Fruit fly (Drosophila melanogaster): ENCODE results near the gene Zpr1.

The Zpr1 gene

dm6 chrX:9134922-9135453 lies 26.9 kb downstream of the Zpr1 start, which contains the start of gene fend:
Gene fend, minus strand, starts transcription at chrX:9135099.
- TF ChIP-seq CG34367 (tag; optimal IDR thresholded peaks at IDR 0.05) (peak; percentile 41), Pif1A (GFP tag; optimal IDR thresholded peaks at IDR 0.05) (no peak), Ets98B (GFP tag; IDR thresholded peaks at IDR 0.05) (no peak), CG13204 (GFP tag; optimal IDR thresholded peaks at IDR 0.05) (no peak), EcR (GFP tag; optimal IDR thresholded peaks at IDR 0.05) (no peak), gl (tag; optimal IDR thresholded peaks at IDR 0.05) (no peak), CG15710 (tag; optimal IDR thresholded peaks at IDR 0.05) (peak; percentile 52), CG8301 (tag; optimal IDR thresholded peaks at IDR 0.05) (peak; percentile 43), CG4496 (GFP tag; IDR thresholded peaks at IDR 0.05) (no peak), rn (GFP tag; IDR thresholded peaks at IDR 0.05) (no peak), Snoo (tag; optimal IDR thresholded peaks at IDR 0.05) (peak; percentile 7), CG17806 (tag; optimal IDR thresholded peaks at IDR 0.05) (no peak), CG32121 (GFP tag; IDR thresholded peaks at IDR 0.05) (0 out of 2 replicates have a peak, but pooled peaks have one; percentile 27), CG8159 (tag; optimal IDR thresholded peaks at IDR 0.05) (peak; percentile 62), Pif1B (GFP tag; optimal IDR thresholded peaks at IDR 0.05) (peak; percentile 49), CG9948 (tag; optimal IDR thresholded peaks at IDR 0.05) (peak; percentile 2), CG14655 (GFP tag; optimal IDR thresholded peaks at IDR 0.05) (peak; percentile 49), CG10348 (GFP tag; IDR thresholded peaks at IDR 0.05) (no peak), fd96Ca (GFP tag; IDR thresholded peaks at IDR 0.05) (no peak), CG12605 (GFP tag; IDR thresholded peaks at IDR 0.05) (no peak), D1 (tag; optimal IDR thresholded peaks at IDR 0.05) (no peak)

DNA sequence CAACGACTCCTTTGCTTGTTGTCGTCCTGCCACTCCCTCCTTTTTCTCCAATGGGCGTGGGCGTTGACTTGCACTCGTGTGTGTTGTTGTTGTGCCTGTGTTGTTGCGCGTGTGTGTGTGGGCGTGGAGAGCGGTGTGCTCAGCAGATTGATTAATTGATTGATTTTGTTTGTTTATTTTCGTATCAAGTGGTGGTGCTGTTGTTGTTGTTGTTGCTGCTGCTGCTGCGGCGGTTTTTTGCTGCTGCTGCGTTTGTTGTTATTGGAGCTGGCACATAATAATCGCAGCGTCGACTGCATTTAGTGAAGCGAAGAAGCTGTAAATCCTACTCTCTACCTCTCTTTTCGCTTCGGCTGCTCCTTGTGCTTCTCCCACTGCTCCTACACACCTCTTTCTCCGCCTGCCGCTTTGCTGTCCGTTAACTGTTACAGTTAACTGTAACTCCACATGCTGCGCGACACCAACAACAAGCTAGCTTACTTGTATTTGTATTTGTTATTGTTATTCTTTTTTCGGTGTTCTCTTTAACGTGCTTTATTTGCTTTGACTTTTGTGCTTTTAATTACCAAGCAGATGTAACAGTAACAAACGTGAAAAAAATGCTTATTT lies 27.5 kb downstream of the Zpr1 start:
- TF ChIP-seq gl (tag; optimal IDR thresholded peaks at IDR 0.05) (peak; percentile 31), CG14655 (GFP tag; optimal IDR thresholded peaks at IDR 0.05) (peak; percentile 27), Pif1B (GFP tag; optimal IDR thresholded peaks at IDR 0.05) (no peak), CG15710 (tag; optimal IDR thresholded peaks at IDR 0.05) (no peak), CG32121 (GFP tag; IDR thresholded peaks at IDR 0.05) (no peak), rn (GFP tag; IDR thresholded peaks at IDR 0.05) (no peak), CG12605 (GFP tag; IDR thresholded peaks at IDR 0.05) (peak; percentile 67; the same call in 1 of the 2 replicates), CG17806 (tag; optimal IDR thresholded peaks at IDR 0.05) (no peak), CG13204 (GFP tag; optimal IDR thresholded peaks at IDR 0.05) (peak; percentile 68), CG8301 (tag; optimal IDR thresholded peaks at IDR 0.05) (no peak), CG9948 (tag; optimal IDR thresholded peaks at IDR 0.05) (no peak), Ets98B (GFP tag; IDR thresholded peaks at IDR 0.05) (no peak), Snoo (tag; optimal IDR thresholded peaks at IDR 0.05) (no peak), CG4496 (GFP tag; IDR thresholded peaks at IDR 0.05) (peak; percentile 40; the same call in 1 of the 3 replicates), CG8159 (tag; optimal IDR thresholded peaks at IDR 0.05) (no peak), fd96Ca (GFP tag; IDR thresholded peaks at IDR 0.05) (no peak), EcR (GFP tag; optimal IDR thresholded peaks at IDR 0.05) (no peak), CG34367 (tag; optimal IDR thresholded peaks at IDR 0.05) (peak; percentile 27)

dm6 chrX:9133577-9134240 lies 28.2 kb downstream of the Zpr1 start:
- TF ChIP-seq CG32121 (GFP tag; IDR thresholded peaks at IDR 0.05) = no peak
- no peak for TF ChIP-seq fd96Ca (GFP tag; IDR thresholded peaks at IDR 0.05)

DNA sequence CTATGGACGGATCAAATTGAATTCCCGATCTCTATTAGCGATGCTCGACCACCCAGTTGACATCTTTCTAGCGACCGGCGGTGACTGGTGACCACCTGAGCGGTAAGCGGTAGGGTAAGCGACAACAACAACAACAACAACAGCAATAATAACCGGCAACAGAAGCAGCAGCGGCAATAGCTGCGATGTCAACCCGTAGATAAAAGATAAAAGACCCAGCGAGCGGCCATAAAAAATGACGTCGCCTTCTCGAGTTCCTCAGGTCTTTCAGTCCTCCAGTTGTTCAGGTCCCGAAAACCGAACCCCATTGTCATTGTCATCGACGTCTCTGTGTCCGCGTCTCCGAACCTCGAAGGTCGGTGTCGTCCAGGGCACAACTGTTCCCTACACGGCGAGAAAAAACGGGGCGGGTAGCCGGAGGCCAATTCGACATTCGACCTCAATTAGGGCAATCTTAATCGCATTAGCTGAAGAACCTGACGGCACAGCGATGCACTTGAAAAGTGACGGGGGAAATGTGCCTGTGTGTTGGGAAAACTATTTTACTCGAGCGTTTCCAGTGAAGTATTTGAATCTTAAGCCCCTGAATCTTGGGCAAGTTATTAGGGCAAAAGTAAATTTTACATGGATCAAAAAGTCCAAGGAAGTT lies 29.2 kb downstream of the Zpr1 start:
- TF ChIP-seq CG8159 (tag; optimal IDR thresholded peaks at IDR 0.05) (no peak), CG13204 (GFP tag; optimal IDR thresholded peaks at IDR 0.05) (no peak), CG9948 (tag; optimal IDR thresholded peaks at IDR 0.05) (no peak), CG34367 (tag; optimal IDR thresholded peaks at IDR 0.05) (no peak), D1 (tag; optimal IDR thresholded peaks at IDR 0.05) (no peak), CG14655 (GFP tag; optimal IDR thresholded peaks at IDR 0.05) (no peak), Snoo (tag; optimal IDR thresholded peaks at IDR 0.05) (no peak), CG8301 (tag; optimal IDR thresholded peaks at IDR 0.05) (no peak), CG12605 (GFP tag; IDR thresholded peaks at IDR 0.05) (no peak), Ets98B (GFP tag; IDR thresholded peaks at IDR 0.05) (no peak), Pif1B (GFP tag; optimal IDR thresholded peaks at IDR 0.05) (no peak)

dm6 chrX:9131523-9131922 lies 30.4 kb downstream of the Zpr1 start:
- no peak for TF ChIP-seq CG34367 (tag; optimal IDR thresholded peaks at IDR 0.05)
- TF ChIP-seq CG15710 (tag; optimal IDR thresholded peaks at IDR 0.05) = no peak
- TF ChIP-seq CG32121 (GFP tag; IDR thresholded peaks at IDR 0.05) = no peak
- TF ChIP-seq Pif1B (GFP tag; optimal IDR thresholded peaks at IDR 0.05) = no peak
- TF ChIP-seq CG10348 (GFP tag; IDR thresholded peaks at IDR 0.05) = no peak
- no peak for TF ChIP-seq Pif1A (GFP tag; optimal IDR thresholded peaks at IDR 0.05)
- TF ChIP-seq Snoo (tag; optimal IDR thresholded peaks at IDR 0.05) = no peak
- no peak for TF ChIP-seq CG12605 (GFP tag; IDR thresholded peaks at IDR 0.05)
- no peak for TF ChIP-seq CG13204 (GFP tag; optimal IDR thresholded peaks at IDR 0.05)
- TF ChIP-seq rn (GFP tag; IDR thresholded peaks at IDR 0.05) = no peak
- no peak for TF ChIP-seq CG9948 (tag; optimal IDR thresholded peaks at IDR 0.05)
- TF ChIP-seq CG8159 (tag; optimal IDR thresholded peaks at IDR 0.05) = no peak
- no peak for TF ChIP-seq CG4496 (GFP tag; IDR thresholded peaks at IDR 0.05)
- no peak for TF ChIP-seq Ets98B (GFP tag; IDR thresholded peaks at IDR 0.05)
- TF ChIP-seq CG17806 (tag; optimal IDR thresholded peaks at IDR 0.05) = no peak
- no peak for TF ChIP-seq gl (tag; optimal IDR thresholded peaks at IDR 0.05)

All from whole organism, pupa.